Worm (Caenorhabditis elegans) whole organism, L3 larva: ENCODE data around the gene C04C3.4.
A peak's percentile ranks its signal among the peaks of the same experiment; 100 is the strongest.
"Not testable (repeated sequence)": the region's sequence is repeated elsewhere in the genome, so short reads cannot be mapped to it uniquely, and the experiment has no call there.

Experiments used
- aly-2 ChIP-seq: fragments of 150-350 bp; optimal IDR thresholded peaks from 2 replicates; lab custom pipeline; 2014; ENCODE audit warnings: missing biosample characterization, missing genetic modification characterization
- ama-1 ChIP-seq: fragments of 150-350 bp; optimal IDR thresholded peaks from 2 replicates; lab custom pipeline; 2018
- ceh-16 ChIP-seq: sonication (generic microtip); optimal IDR thresholded peaks from 2 replicates; lab custom pipeline; 2017; ENCODE audit warnings: missing biosample characterization, missing genetic modification characterization
- ceh-28 ChIP-seq: fragments of 150-350 bp; optimal IDR thresholded peaks from 2 replicates; lab custom pipeline; 2014; ENCODE audit warnings: missing biosample characterization, missing genetic modification reagents, missing genetic modification characterization
- ceh-82 ChIP-seq: fragments of 150-350 bp; optimal IDR thresholded peaks from 2 replicates; lab custom pipeline; 2014; ENCODE audit warnings: missing biosample characterization, missing genetic modification characterization
- ceh-9 ChIP-seq: sonication (generic microtip); optimal IDR thresholded peaks from 2 replicates; lab custom pipeline; 2018; ENCODE audit warnings: missing biosample characterization, missing genetic modification characterization
- daf-12 ChIP-seq: fragments of 150-350 bp; optimal IDR thresholded peaks from 2 replicates; lab custom pipeline; 2014; ENCODE audit warnings: missing biosample characterization, missing genetic modification reagents, missing genetic modification characterization
- egl-27 ChIP-seq: sonication (generic microtip); optimal IDR thresholded peaks from 4 replicates; lab custom pipeline; 2017; ENCODE audit warnings: missing biosample characterization, missing genetic modification reagents, missing genetic modification characterization
- elt-1 ChIP-seq: fragments of 150-350 bp; optimal IDR thresholded peaks from 2 replicates; lab custom pipeline; 2014; ENCODE audit warnings: missing biosample characterization, missing genetic modification characterization
- elt-3 ChIP-seq, 3 experiments: fragments of 150-350 bp in 1 of 3; sonication (generic microtip) in 2 of 3; optimal IDR thresholded peaks; 2 replicates in 2 of 3; 4 replicates in 1 of 3; lab custom pipeline; 2014 to 2017; ENCODE audit warnings: missing biosample characterization in 3 of 3, missing genetic modification characterization in 3 of 3
- fkh-10 ChIP-seq: sonication (generic microtip); optimal IDR thresholded peaks from 2 replicates; lab custom pipeline; 2017; ENCODE audit warnings: missing biosample characterization, missing genetic modification reagents, missing genetic modification characterization
- fkh-2 ChIP-seq: fragments of 150-350 bp; optimal IDR thresholded peaks from 2 replicates; lab custom pipeline; 2014; ENCODE audit warnings: missing biosample characterization, missing genetic modification reagents, missing genetic modification characterization
- fos-1 ChIP-seq: fragments of 150-350 bp; optimal IDR thresholded peaks from 2 replicates; lab custom pipeline; 2014; ENCODE audit warnings: missing biosample characterization, missing genetic modification characterization
- hmg-11 ChIP-seq: sonication (generic microtip); optimal IDR thresholded peaks from 2 replicates; lab custom pipeline; 2016; ENCODE audit warnings: missing genetic modification characterization, missing compliant biosample characterization
- jun-1 ChIP-seq: fragments of 150-350 bp; optimal IDR thresholded peaks from 2 replicates; lab custom pipeline; 2014; ENCODE audit warnings: missing biosample characterization, missing genetic modification reagents, missing genetic modification characterization
- lin-39 ChIP-seq: fragments of 150-350 bp; optimal IDR thresholded peaks from 2 replicates; lab custom pipeline; 2018; ENCODE audit warnings: missing biosample characterization, missing genetic modification reagents, missing genetic modification characterization
- lsy-12 ChIP-seq: sonication (generic microtip); optimal IDR thresholded peaks from 2 replicates; lab custom pipeline; 2016; ENCODE audit warnings: mild to moderate bottlenecking, missing genetic modification characterization, missing compliant biosample characterization
- mml-1 ChIP-seq: fragments of 150-350 bp; sonication (generic microtip); optimal IDR thresholded peaks from 3 replicates; lab custom pipeline; 2014; ENCODE audit warnings: missing biosample characterization, missing genetic modification characterization
- nfya-1 ChIP-seq: sonication (generic microtip); optimal IDR thresholded peaks from 2 replicates; lab custom pipeline; 2017; ENCODE audit warnings: missing genetic modification characterization, mild to moderate bottlenecking, missing compliant biosample characterization, antibody characterized with exemption, moderate library complexity; ENCODE audit not compliant: insufficient read depth
- nhr-12 ChIP-seq: fragments of 150-350 bp; optimal IDR thresholded peaks from 2 replicates; lab custom pipeline; 2014; ENCODE audit warnings: missing biosample characterization, missing genetic modification characterization
- nhr-23 ChIP-seq: fragments of 150-350 bp; optimal IDR thresholded peaks from 2 replicates; lab custom pipeline; 2014; ENCODE audit warnings: missing biosample characterization, missing genetic modification reagents, missing genetic modification characterization
- nhr-237 ChIP-seq: fragments of 150-350 bp; optimal IDR thresholded peaks from 2 replicates; lab custom pipeline; 2014; ENCODE audit warnings: missing biosample characterization, missing genetic modification characterization
- nhr-25 ChIP-seq: sonication (generic microtip); optimal IDR thresholded peaks from 2 replicates; lab custom pipeline; 2017; ENCODE audit warnings: missing biosample characterization, missing genetic modification characterization
- nhr-28 ChIP-seq: fragments of 150-350 bp; optimal IDR thresholded peaks from 2 replicates; lab custom pipeline; 2014; ENCODE audit warnings: missing biosample characterization, missing genetic modification characterization
- nhr-43 ChIP-seq: sonication (generic microtip); optimal IDR thresholded peaks from 2 replicates; lab custom pipeline; 2016; ENCODE audit warnings: mild to moderate bottlenecking, missing genetic modification characterization, missing compliant biosample characterization; ENCODE audit not compliant: poor library complexity, severe bottlenecking
- nhr-67 ChIP-seq: fragments of 150-350 bp; optimal IDR thresholded peaks from 2 replicates; lab custom pipeline; 2014; ENCODE audit warnings: missing biosample characterization, missing genetic modification characterization
- pha-4 ChIP-seq: fragments of 150-350 bp; optimal IDR thresholded peaks from 2 replicates; lab custom pipeline; 2014; ENCODE audit warnings: missing biosample characterization, missing genetic modification reagents, missing genetic modification characterization
- pqm-1 ChIP-seq: fragments of 150-350 bp; optimal IDR thresholded peaks from 2 replicates; lab custom pipeline; 2017; ENCODE audit warnings: missing biosample characterization, missing genetic modification characterization, inconsistent platforms
- skn-1 ChIP-seq: fragments of 150-350 bp; optimal IDR thresholded peaks from 2 replicates; lab custom pipeline; 2014; ENCODE audit warnings: missing biosample characterization, missing genetic modification characterization
- unc-39 ChIP-seq: sonication (generic microtip); optimal IDR thresholded peaks from 4 replicates; lab custom pipeline; 2017; ENCODE audit warnings: missing biosample characterization, missing genetic modification characterization
- unc-62 ChIP-seq: fragments of 150-350 bp; sonication (generic microtip); optimal IDR thresholded peaks from 4 replicates; lab custom pipeline; 2014; ENCODE audit warnings: missing biosample characterization, missing genetic modification reagents, missing genetic modification characterization
- ztf-11 ChIP-seq: fragments of 150-350 bp; optimal IDR thresholded peaks from 2 replicates; lab custom pipeline; 2014; ENCODE audit warnings: missing biosample characterization, missing genetic modification characterization

C04C3.4 gene

DNA sequence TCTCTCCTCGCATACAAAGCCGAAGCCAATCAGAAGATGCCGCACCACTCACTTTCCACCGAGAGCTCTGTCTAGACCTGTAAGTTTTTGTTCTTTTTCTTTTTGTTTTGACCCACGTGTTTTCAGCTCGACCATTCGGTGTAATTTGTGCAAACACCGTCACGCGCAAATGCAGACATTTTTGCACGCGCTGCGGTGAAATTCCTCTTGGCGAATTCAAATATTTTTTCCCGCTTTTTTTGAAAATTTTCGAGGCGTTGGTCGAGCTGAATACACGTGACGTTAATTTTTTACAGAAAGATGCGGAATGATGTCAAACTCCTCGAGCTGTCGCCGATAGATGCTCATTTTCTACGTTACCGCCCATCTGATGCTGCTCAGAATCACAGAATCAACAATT lies at the start of gene C04C3.4:
TSS of gene C04C3.4 (plus strand) at position 301 of the 400 bp plus-strand sequence.
- not testable (repeated sequence) for TF ChIP-seq ama-1 (lab: Kevin White, UChicago); lsy-12 (tag; lab: Kevin White, UChicago); fos-1

DNA sequence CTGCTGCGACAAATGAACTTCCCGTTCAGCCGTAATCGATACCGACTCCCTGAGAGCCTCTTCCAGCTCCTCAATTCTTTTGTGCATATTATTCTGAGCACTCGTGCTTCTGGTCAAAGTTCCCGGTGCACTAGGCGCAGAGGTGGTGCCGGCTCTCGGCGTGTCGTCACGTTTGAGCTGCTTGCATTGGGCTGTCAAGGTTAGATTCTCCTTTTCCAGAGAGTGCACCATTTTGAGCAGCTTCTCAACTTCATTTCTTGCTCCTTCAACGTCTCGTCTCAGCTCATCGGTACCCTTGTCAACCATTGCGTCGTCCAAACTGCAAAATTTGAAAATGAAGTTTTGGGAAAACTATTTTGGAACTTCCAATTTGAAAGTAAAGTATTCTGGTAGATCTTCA lies 48.7 kb upstream of the C04C3.4 start:
- TF ChIP-seq fkh-10 (GFP tag; lab: Kevin White, UChicago) = no peak
- TF ChIP-seq ceh-9 (tag; lab: Kevin White, UChicago) = no peak
- TF ChIP-seq ztf-11 (tag; lab: Kevin White, UChicago) = no peak
- TF ChIP-seq ceh-28 (tag; lab: Kevin White, UChicago) = no peak
- TF ChIP-seq fos-1 = no peak
- TF ChIP-seq aly-2 (tag; lab: Kevin White, UChicago) = no peak
- no peak for TF ChIP-seq unc-39 (tag; lab: Kevin White, UChicago)
- TF ChIP-seq nhr-237 (tag; lab: Kevin White, UChicago) = no peak

DNA sequence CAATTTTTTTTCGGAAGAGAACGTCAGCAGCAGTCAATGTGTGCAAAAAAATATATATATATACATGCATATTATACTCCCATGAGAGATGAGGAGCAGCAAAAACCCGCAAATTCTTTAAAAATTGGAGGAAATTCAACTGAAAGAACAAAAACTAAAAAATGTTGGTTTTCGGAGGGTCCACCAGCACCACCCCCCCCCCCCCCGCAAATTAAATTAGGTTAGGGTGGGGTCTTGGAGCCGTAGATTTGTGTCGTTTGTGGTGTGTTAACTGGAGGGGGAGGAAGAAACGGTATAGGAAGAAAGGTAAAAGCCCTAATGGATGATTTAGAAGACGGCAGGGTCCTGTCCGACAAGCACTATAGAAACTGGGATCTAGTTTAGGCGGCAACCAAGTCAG lies 45.8 kb upstream of the C04C3.4 start:
- TF ChIP-seq nhr-43 (tag; lab: Kevin White, UChicago) = no peak
- no peak for TF ChIP-seq ceh-16 (tag; lab: Kevin White, UChicago)
- TF ChIP-seq elt-3 (tag; optimal IDR thresholded peaks at IDR 0.05; lab: Kevin White, UChicago) = no peak
- TF ChIP-seq nhr-12 (tag; lab: Kevin White, UChicago) = no peak
- TF ChIP-seq, all 47 proteins: peak for 0

DNA sequence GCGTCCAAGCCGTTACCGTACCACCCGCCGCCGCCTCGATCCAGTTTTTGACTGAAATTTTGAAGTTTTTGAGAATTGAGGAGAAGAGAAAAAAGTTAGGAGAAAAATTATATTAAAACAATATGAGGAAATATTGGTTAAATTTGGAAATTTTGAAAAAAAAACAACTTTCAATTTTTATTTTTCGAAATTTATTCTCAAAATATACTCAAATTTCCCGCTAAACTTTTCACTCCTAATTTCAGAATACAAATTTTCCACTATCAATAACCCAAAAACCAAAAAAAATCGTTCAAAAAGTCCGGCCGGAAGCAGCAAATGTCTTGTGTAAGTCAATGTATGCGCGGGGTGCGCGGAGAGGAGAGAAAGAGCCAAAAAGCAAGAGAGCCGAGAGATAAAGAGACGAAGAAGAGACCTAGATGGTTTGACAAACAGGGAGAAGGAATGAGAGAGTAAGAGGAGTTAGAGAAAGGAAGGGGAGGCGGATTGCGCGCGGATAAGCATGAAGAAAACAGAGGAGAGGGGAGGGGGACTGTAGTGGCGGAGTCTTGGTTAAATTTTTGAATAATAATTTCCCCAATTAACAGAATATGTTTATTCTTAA lies 44.1 kb upstream of the C04C3.4 start, which contains the start of gene elks-1:
TSS of gene elks-1 (minus strand) at position 51 of the 604 bp plus-strand sequence.
- TF ChIP-seq nfya-1 (tag; lab: Kevin White, UChicago) = peak; percentile 48
- TF ChIP-seq hmg-11 (tag; lab: Kevin White, UChicago) = peak; percentile 37
- no peak for TF ChIP-seq nhr-25
- TF ChIP-seq nhr-23 (tag; lab: Kevin White, UChicago) = no peak
- TF ChIP-seq lin-39 (tag; lab: Kevin White, UChicago) = peak; percentile 0
- no peak for TF ChIP-seq daf-12 (tag; lab: Kevin White, UChicago)
- no peak for TF ChIP-seq pha-4 (tag; lab: Kevin White, UChicago)
- TF ChIP-seq nhr-28 (tag; lab: Kevin White, UChicago) = no peak

DNA sequence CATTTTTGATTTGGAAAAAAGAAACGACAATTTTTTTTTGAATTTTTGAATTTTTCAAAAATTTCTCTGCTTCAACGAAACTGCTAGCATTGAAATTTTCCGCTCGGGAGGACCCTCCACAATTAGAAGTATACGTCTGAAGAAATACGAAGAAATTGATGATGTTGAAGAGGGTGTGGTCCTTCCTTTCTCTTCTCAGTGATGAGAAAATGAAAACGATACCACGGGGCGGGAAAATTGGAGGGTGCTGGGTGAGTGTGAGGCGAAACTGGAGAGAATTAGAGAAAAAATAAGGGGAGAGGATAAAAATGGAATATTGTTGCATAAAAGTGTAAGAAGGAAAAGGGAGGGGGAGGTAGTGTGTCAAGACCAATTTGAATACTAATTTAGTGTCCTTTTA lies 42.1 kb upstream of the C04C3.4 start:
- TF ChIP-seq egl-27 (tag; lab: Kevin White, UChicago) (no peak), unc-39 (tag; lab: Kevin White, UChicago) (no peak), nfya-1 (tag; lab: Kevin White, UChicago) (peak; percentile 0)

DNA sequence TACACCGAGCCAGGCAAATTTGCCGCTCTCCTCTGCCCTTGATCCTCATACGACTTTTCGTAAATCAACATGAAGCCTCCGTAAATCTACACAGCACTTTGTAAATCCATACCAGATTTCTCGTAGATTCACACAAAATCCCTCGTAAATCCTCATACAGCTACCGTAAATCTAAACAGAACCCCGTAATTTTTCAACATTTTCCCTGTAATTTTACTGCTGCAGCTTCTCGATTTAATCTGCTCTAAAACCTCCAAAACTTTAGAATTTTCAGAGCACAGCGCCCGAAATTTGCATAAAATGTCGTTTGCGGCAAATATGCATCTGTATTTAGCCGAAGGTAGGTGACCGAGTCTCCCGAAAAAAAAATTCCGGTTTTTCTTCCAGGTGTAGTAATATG lies 39.4 kb upstream of the C04C3.4 start, which contains the start of gene F42A6.1:
TSS of gene F42A6.1 (plus strand) at position 301 of the 400 bp plus-strand sequence.
- TF ChIP-seq nhr-67 (no peak), skn-1 (tag; lab: Kevin White, UChicago) (no peak), nhr-12 (tag; lab: Kevin White, UChicago) (no peak), mml-1 (tag; lab: Kevin White, UChicago) (no peak), unc-62 (GFP tag; lab: Kevin White, UChicago) (no peak), ceh-82 (no peak), ama-1 (lab: Kevin White, UChicago) (no peak), elt-1 (tag; lab: Kevin White, UChicago) (no peak), nhr-237 (tag; lab: Kevin White, UChicago) (no peak), fkh-2 (tag; lab: Kevin White, UChicago) (no peak), fos-1 (no peak), ceh-16 (tag; lab: Kevin White, UChicago) (no peak), pqm-1 (tag; lab: Kevin White, UChicago) (no peak), jun-1 (tag; lab: Kevin White, UChicago) (no peak)
